Fruit fly (Drosophila melanogaster) whole organism, embryonic: Measurements from ENCODE around the gene alien.

Source experiments
- CG3847 ChIP-seq: fragments of 200-800 bp; sonication (Bioruptor generic); IDR thresholded peaks from 2 replicates; pipeline ENCODE4 v1.3.6; 2022; ENCODE audit warnings: missing biosample characterization, missing genetic modification characterization
- CG7357 ChIP-seq: fragments of 200-800 bp; sonication (Bioruptor generic); IDR thresholded peaks from 3 replicates; pipeline ENCODE4 v1.3.6; 2022; ENCODE audit warnings: missing biosample characterization, missing genetic modification characterization
- CG7839 ChIP-seq: fragments of 200-800 bp; sonication (Bioruptor generic); optimal IDR thresholded peaks from 3 replicates; lab custom pipeline; 2018; ENCODE audit warnings: missing biosample characterization, mild to moderate bottlenecking, missing genetic modification characterization, moderate library complexity
- GATAe ChIP-seq: fragments of 200-800 bp; sonication (Bioruptor generic); conservative IDR thresholded peaks from 2 replicates; pipeline ENCODE4 v1.3.6; 2022; ENCODE audit warnings: missing biosample characterization, missing genetic modification characterization
- Gug ChIP-seq: fragments of 200-800 bp; sonication (Bioruptor generic); IDR thresholded peaks from 4 replicates; pipeline ENCODE4 v1.3.6; 2022; ENCODE audit warnings: missing biosample characterization, missing genetic modification characterization
- MBD-R2 ChIP-seq: fragments of 200-800 bp; sonication (Bioruptor generic); IDR thresholded peaks from 2 replicates; pipeline ENCODE4 v1.3.6; 2022; ENCODE audit warnings: missing biosample characterization, missing genetic modification characterization
- Sin3A ChIP-seq: fragments of >200 bp; optimal IDR thresholded peaks from 2 replicates; lab custom pipeline; 2018
- aop ChIP-seq: fragments of 200-800 bp; sonication (Bioruptor generic); IDR thresholded peaks from 2 replicates; pipeline ENCODE4 v1.3.6; 2022; ENCODE audit warnings: missing biosample characterization, missing genetic modification characterization
- gce ChIP-seq: fragments of 200-800 bp; sonication (Bioruptor generic); IDR thresholded peaks from 3 replicates; pipeline ENCODE4 v1.3.6; 2022; ENCODE audit warnings: missing biosample characterization, missing genetic modification characterization
- sisA ChIP-seq: fragments of 200-800 bp; sonication (Bioruptor generic); IDR thresholded peaks from 2 replicates; pipeline ENCODE4 v1.3.6; 2022; ENCODE audit warnings: missing biosample characterization, missing genetic modification characterization
- tgo ChIP-seq: fragments of 200-800 bp; sonication (Bioruptor generic); IDR thresholded peaks from 3 replicates; pipeline ENCODE4 v1.3.6; 2022; ENCODE audit warnings: missing biosample characterization, missing genetic modification characterization
- unpg ChIP-seq: fragments of 200-800 bp; sonication (Bioruptor generic); optimal IDR thresholded peaks from 3 replicates; lab custom pipeline; 2018; ENCODE audit warnings: missing biosample characterization, mild to moderate bottlenecking, missing genetic modification characterization, moderate library complexity
- vfl ChIP-seq: fragments of 200-800 bp; sonication (Bioruptor generic); optimal IDR thresholded peaks from 2 replicates; lab custom pipeline; 2016; ENCODE audit warnings: missing biosample characterization, missing genetic modification characterization

- TF ChIP-seq CG3847 (GFP tag; lab: Robert Waterston, UW) (no peak), sisA (no peak), GATAe (no peak), Sin3A (lab: Kevin White, UChicago) (no peak), CG7839 (tag; lab: Kevin White, UChicago) (no peak), vfl (GFP tag; lab: Kevin White, UChicago) (no peak), CG7357 (GFP tag; lab: Robert Waterston, UW) (no peak), gce (no peak), MBD-R2 (GFP tag; lab: Robert Waterston, UW) (no peak), tgo (GFP tag; lab: Robert Waterston, UW) (no peak), aop (no peak), Gug (no peak), unpg (GFP tag; lab: Kevin White, UChicago) (no peak)
Measured at dm6 chr2L:8948650-8949049, 48.5 kb downstream of the alien start.
